Fruit fly (Drosophila melanogaster) S2 (cell line): ENCODE results near the gene Elys.

Source experiments
- CG8478 ChIP-seq: fragments of >200 bp; optimal IDR thresholded peaks from 2 replicates; lab custom pipeline; 2018
- CTCF ChIP-seq, 2 experiments: fragments of >200 bp; optimal IDR thresholded peaks; 2 replicates each; lab custom pipeline; 2018

- TF ChIP-seq CTCF (optimal IDR thresholded peaks at IDR 0.05; lab: Kevin White, UChicago) (no peak), CG8478 (lab: Kevin White, UChicago) (no peak)
Measured at dm6 chrX:19606971-19607370, 45.1 kb upstream of the Elys start.
